Fruit fly (Drosophila melanogaster): Measurements from ENCODE around the gene CG18249.

Gene CG18249

dm6 chr3R:8239472-8240301 lies 19.7 kb downstream of the CG18249 start (continued):
- no peak for TF ChIP-seq wek (GFP tag; optimal IDR thresholded peaks at IDR 0.05)
- peak; percentile 87 for TF ChIP-seq Ssrp (tag; optimal IDR thresholded peaks at IDR 0.05)
- peak; percentile 43; the same call in 1 of the 2 replicates for TF ChIP-seq wor (GFP tag; IDR thresholded peaks at IDR 0.05)
- TF ChIP-seq CG32767 (GFP tag; IDR thresholded peaks at IDR 0.05): peak; percentile 71
- TF ChIP-seq CG13624 (GFP tag; optimal IDR thresholded peaks at IDR 0.05): peak; percentile 83
- TF ChIP-seq ro (GFP tag; IDR thresholded peaks at IDR 0.05): no peak
- TF ChIP-seq Bteb2 (GFP tag; optimal IDR thresholded peaks at IDR 0.05): peak; percentile 84
- TF ChIP-seq Rfx (GFP tag; IDR thresholded peaks at IDR 0.05): peak; percentile 79
- TF ChIP-seq hkb (optimal IDR thresholded peaks at IDR 0.05): no peak
- peak; percentile 81 for TF ChIP-seq hkb (GFP tag; IDR thresholded peaks at IDR 0.05)
- peak; percentile 48 for TF ChIP-seq HmgZ (tag; optimal IDR thresholded peaks at IDR 0.05)
- peak; percentile 46 for TF ChIP-seq Neu2 (GFP tag; optimal IDR thresholded peaks at IDR 0.05; ENCODE audit: borderline replicate concordance)
- TF ChIP-seq CG15011 (GFP tag; optimal IDR thresholded peaks at IDR 0.05): peak; percentile 91
- TF ChIP-seq sug (tag; optimal IDR thresholded peaks at IDR 0.05): peak; percentile 92
- peak; percentile 42; the same call in 1 of the 2 replicates for TF ChIP-seq ranshi (GFP tag; IDR thresholded peaks at IDR 0.05)
- peak; percentile 48 for TF ChIP-seq her (GFP tag; optimal IDR thresholded peaks at IDR 0.05)
- no peak for TF ChIP-seq sc (optimal IDR thresholded peaks at IDR 0.05)
- peak; percentile 87 for TF ChIP-seq sc (GFP tag; optimal IDR thresholded peaks at IDR 0.05)
- TF ChIP-seq Ets97D (GFP tag; optimal IDR thresholded peaks at IDR 0.05): no peak
- peak; percentile 65 for TF ChIP-seq trem (tag; optimal IDR thresholded peaks at IDR 0.05)
- TF ChIP-seq lbe (GFP tag; optimal IDR thresholded peaks at IDR 0.05): peak; percentile 56
- peak; percentile 47 for TF ChIP-seq Myb (GFP tag; optimal IDR thresholded peaks at IDR 0.05)
- peak; percentile 90 for TF ChIP-seq CG10979 (tag; optimal IDR thresholded peaks at IDR 0.05)
- TF ChIP-seq ind (GFP tag; optimal IDR thresholded peaks at IDR 0.05): peak; percentile 80
- TF ChIP-seq sens (GFP tag): peak; percentile 98
- peak; percentile 56 for TF ChIP-seq CG8944 (GFP tag; optimal IDR thresholded peaks at IDR 0.05)
- TF ChIP-seq CG9932 (GFP tag; IDR thresholded peaks at IDR 0.05): peak; percentile 74
- TF ChIP-seq Rx (GFP tag; IDR thresholded peaks at IDR 0.05): peak; percentile 60
- peak; percentile 92 for TF ChIP-seq Hmr (GFP tag; optimal IDR thresholded peaks at IDR 0.05)
- peak; percentile 91 for TF ChIP-seq CG14710 (tag; optimal IDR thresholded peaks at IDR 0.05)
- peak; percentile 79 for TF ChIP-seq nom (GFP tag; optimal IDR thresholded peaks at IDR 0.05)
- no peak for TF ChIP-seq eve (GFP tag; optimal IDR thresholded peaks at IDR 0.05)
- peak; percentile 75 for TF ChIP-seq cato (GFP tag; optimal IDR thresholded peaks at IDR 0.05; ENCODE audit: borderline replicate concordance)
- TF ChIP-seq Sox100B (GFP tag; optimal IDR thresholded peaks at IDR 0.05): peak; percentile 98
- peak; percentile 41; the same call in 1 of the 3 replicates for TF ChIP-seq Dbx (GFP tag; IDR thresholded peaks at IDR 0.05)
- no peak for TF ChIP-seq HmgD (GFP tag; optimal IDR thresholded peaks at IDR 0.05)
- no peak for TF ChIP-seq Bgb (GFP tag; IDR thresholded peaks at IDR 0.05; ENCODE audit: partially characterized antibody)
- TF ChIP-seq klu (GFP tag; IDR thresholded peaks at IDR 0.05): peak; percentile 57
- no peak for TF ChIP-seq Stat92E (GFP tag; optimal IDR thresholded peaks at IDR 0.05)
- peak; percentile 96 for TF ChIP-seq CG3281 (GFP tag; optimal IDR thresholded peaks at IDR 0.05)
- TF ChIP-seq CG6791 (GFP tag; IDR thresholded peaks at IDR 0.05; ENCODE audit: partially characterized antibody): no peak
- no peak for TF ChIP-seq ftz-f1 (GFP tag; optimal IDR thresholded peaks at IDR 0.05)
- TF ChIP-seq fd64A (GFP tag; optimal IDR thresholded peaks at IDR 0.05): peak; percentile 55
- no peak for TF ChIP-seq CG1832 (GFP tag; optimal IDR thresholded peaks at IDR 0.05)
- peak; percentile 78 for TF ChIP-seq CG16815 (GFP tag; optimal IDR thresholded peaks at IDR 0.05)
- peak; percentile 92 for TF ChIP-seq CG17385 (GFP tag; optimal IDR thresholded peaks at IDR 0.05)
- peak; percentile 79 for TF ChIP-seq CG6254 (GFP tag; optimal IDR thresholded peaks at IDR 0.05)
- peak; percentile 90 for TF ChIP-seq HHEX (GFP tag; optimal IDR thresholded peaks at IDR 0.05)
- peak; percentile 96 for TF ChIP-seq tio (GFP tag; optimal IDR thresholded peaks at IDR 0.05)
